Worm (Caenorhabditis elegans): ENCODE results near the gene twk-13.

twk-13 gene

ce11 chrV:12343419-12343969, 5.7 kb upstream of the twk-13 start, which contains the start of gene tomm-20 (continued):
- TF ChIP-seq dpl-1 (GFP tag; optimal IDR thresholded peaks at IDR 0.05) (peak; percentile 98), cebp-2 (GFP tag; IDR thresholded peaks at IDR 0.05) (no peak), lin-54 (GFP tag; optimal IDR thresholded peaks at IDR 0.05) (peak; percentile 98), nfyb-1 (GFP tag; IDR thresholded peaks at IDR 0.05) (peak; percentile 94), rec-8 (tag; optimal IDR thresholded peaks at IDR 0.05) (no peak), aptf-2 (GFP tag; conservative IDR thresholded peaks at IDR 0.05) (no peak), T07F8.4 (tag; optimal IDR thresholded peaks at IDR 0.05) (no peak), lsl-1 (GFP tag; optimal IDR thresholded peaks at IDR 0.05) (peak; percentile 75), efl-1 (GFP tag; optimal IDR thresholded peaks at IDR 0.05) (peak; percentile 91), unc-62 (GFP tag; optimal IDR thresholded peaks at IDR 0.05) (no peak), C17E4.6 (GFP tag; IDR thresholded peaks at IDR 0.05) (0 out of 2 replicates have a peak, but pooled peaks have one; percentile 43), snpc-1.3 (tag; optimal IDR thresholded peaks at IDR 0.05; ENCODE audit: insufficient read depth) (peak; percentile 38), tbx-9 (tag; optimal IDR thresholded peaks at IDR 0.05; ENCODE audit: borderline replicate concordance) (no peak), madf-10 (tag; optimal IDR thresholded peaks at IDR 0.05) (peak; percentile 58), zim-3 (tag; optimal IDR thresholded peaks at IDR 0.05) (no peak), athp-1 (tag; optimal IDR thresholded peaks at IDR 0.05) (peak; percentile 23), lin-26 (GFP tag; IDR thresholded peaks at IDR 0.05) (no peak), F23B12.7 (tag; optimal IDR thresholded peaks at IDR 0.05; ENCODE audit: insufficient read depth) (peak; percentile 83), K11D2.4 (GFP tag; IDR thresholded peaks at IDR 0.05) (peak; percentile 90), C06A6.2 (GFP tag; conservative IDR thresholded peaks at IDR 0.05) (peak; percentile 73), T26A5.8 (tag; optimal IDR thresholded peaks at IDR 0.05) (no peak), lir-1 (GFP tag; conservative IDR thresholded peaks at IDR 0.05) (peak; percentile 77), cebp-1 (GFP tag; IDR thresholded peaks at IDR 0.05) (no peak), cebp-1 (tag; optimal IDR thresholded peaks at IDR 0.05) (peak; percentile 85), rcor-1 (GFP tag; IDR thresholded peaks at IDR 0.05) (peak; percentile 90), bed-2 (GFP tag; IDR thresholded peaks at IDR 0.05) (no peak), F57C9.4 (tag; optimal IDR thresholded peaks at IDR 0.05) (no peak), let-607 (tag; optimal IDR thresholded peaks at IDR 0.05) (peak in 1 of 2 experiments; percentile 76), nhr-120 (GFP tag; IDR thresholded peaks at IDR 0.05) (no peak), egrh-3 (GFP tag; IDR thresholded peaks at IDR 0.05) (no peak), ceh-58 (GFP tag; IDR thresholded peaks at IDR 0.05) (no peak), nfya-1 (tag; optimal IDR thresholded peaks at IDR 0.05; ENCODE audit: borderline replicate concordance, insufficient read depth) (no peak), Y53F4B.3 (GFP tag; IDR thresholded peaks at IDR 0.05) (no peak), Y56A3A.18 (GFP tag; IDR thresholded peaks at IDR 0.05) (peak; percentile 84), F49E8.2 (tag; optimal IDR thresholded peaks at IDR 0.05; ENCODE audit: insufficient read depth) (peak; percentile 56), repo-1 (tag; optimal IDR thresholded peaks at IDR 0.05) (peak; percentile 83), egl-44 (GFP tag; IDR thresholded peaks at IDR 0.05) (no peak), madf-6 (GFP tag; IDR thresholded peaks at IDR 0.05) (peak; percentile 86), attf-3 (GFP tag; conservative IDR thresholded peaks at IDR 0.05) (peak; percentile 87), rpc-1 (optimal IDR thresholded peaks at IDR 0.05) (no peak), rpc-1 (tag; optimal IDR thresholded peaks at IDR 0.05) (no peak), gei-17 (GFP tag; optimal IDR thresholded peaks at IDR 0.05) (peak; percentile 20), nhr-179 (tag; optimal IDR thresholded peaks at IDR 0.05) (no peak), F55B11.4 (tag; optimal IDR thresholded peaks at IDR 0.05; ENCODE audit: borderline replicate concordance, insufficient read depth) (no peak), akir-1 (GFP tag; optimal IDR thresholded peaks at IDR 0.05) (no peak), mes-4 (tag; optimal IDR thresholded peaks at IDR 0.05) (no peak), fkh-3 (tag; optimal IDR thresholded peaks at IDR 0.05) (no peak), atf-7 (tag; optimal IDR thresholded peaks at IDR 0.05) (peak; percentile 18)
